Fruit fly (Drosophila melanogaster) whole organism, wandering third instar larva: ENCODE data around the gene RluA-2.
A peak's percentile ranks its signal among the peaks of the same experiment; 100 is the strongest.

Experiments used
- Abd-B ChIP-seq: fragments of >200 bp; optimal IDR thresholded peaks from 2 replicates; lab custom pipeline; 2017; ENCODE audit warnings: missing biosample characterization, missing genetic modification characterization
- CG32264 ChIP-seq: fragments of 200-800 bp; sonication (Bioruptor generic); optimal IDR thresholded peaks from 2 replicates; lab custom pipeline; 2016; ENCODE audit warnings: missing biosample characterization, missing genetic modification characterization
- CG9705 ChIP-seq: fragments of 200-800 bp; sonication (Bioruptor generic); optimal IDR thresholded peaks from 2 replicates; lab custom pipeline; 2018; ENCODE audit warnings: missing biosample characterization, mild to moderate bottlenecking, missing genetic modification characterization
- CrebA ChIP-seq: fragments of 200-800 bp; sonication (Bioruptor generic); optimal IDR thresholded peaks from 2 replicates; lab custom pipeline; 2016; ENCODE audit warnings: missing biosample characterization, mild to moderate bottlenecking, missing genetic modification characterization, borderline replicate concordance
- Dfd ChIP-seq: fragments of >200 bp; optimal IDR thresholded peaks from 2 replicates; lab custom pipeline; 2017; ENCODE audit warnings: missing biosample characterization, missing genetic modification characterization
- GATAd ChIP-seq: sonication (Bioruptor generic); optimal IDR thresholded peaks from 2 replicates; lab custom pipeline; 2016; ENCODE audit warnings: missing biosample characterization, missing genetic modification characterization
- Hr78 ChIP-seq: fragments of >200 bp; optimal IDR thresholded peaks from 2 replicates; lab custom pipeline; 2017; ENCODE audit warnings: missing biosample characterization, missing genetic modification characterization
- Hr83 ChIP-seq: fragments of 200-300 bp; sonication (Bioruptor generic); optimal IDR thresholded peaks from 2 replicates; lab custom pipeline; 2016; ENCODE audit warnings: missing biosample characterization, mild to moderate bottlenecking, missing genetic modification characterization, moderate library complexity; ENCODE audit not compliant: poor library complexity, severe bottlenecking
- Jra ChIP-seq: sonication (Bioruptor generic); optimal IDR thresholded peaks from 2 replicates; lab custom pipeline; 2016; ENCODE audit warnings: missing biosample characterization, missing genetic modification characterization
- N ChIP-seq: fragments of >200 bp; optimal IDR thresholded peaks from 2 replicates; lab custom pipeline; 2018; ENCODE audit warnings: missing biosample characterization, missing external identifiers, missing genetic modification characterization
- Rel ChIP-seq, 2 experiments: fragments of 200-800 bp; sonication (Bioruptor generic) in 1 of 2; optimal IDR thresholded peaks; 2 replicates in 1 of 2; 3 replicates in 1 of 2; lab custom pipeline; 2016 to 2019; ENCODE audit warnings: mild to moderate bottlenecking in 2 of 2, missing biosample characterization in 2 of 2, missing genetic modification characterization in 2 of 2, moderate library complexity in 1 of 2
- Sp1 ChIP-seq: fragments of 200-800 bp; sonication (Bioruptor generic); optimal IDR thresholded peaks from 3 replicates; lab custom pipeline; 2019; ENCODE audit warnings: missing biosample characterization, mild to moderate bottlenecking, missing genetic modification characterization, moderate library complexity
- Vsx2 ChIP-seq: fragments of 200-300, 225-300 bp; sonication (Bioruptor generic); optimal IDR thresholded peaks from 2 replicates; lab custom pipeline; 2018; ENCODE audit warnings: missing biosample characterization, missing genetic modification characterization; ENCODE audit not compliant: partially characterized antibody
- br ChIP-seq: fragments of 200-800 bp; sonication (Bioruptor generic); optimal IDR thresholded peaks from 2 replicates; lab custom pipeline; 2016; ENCODE audit warnings: missing biosample characterization, missing genetic modification characterization
- brk ChIP-seq: fragments of 200-800 bp; sonication (Bioruptor generic); optimal IDR thresholded peaks from 2 replicates; lab custom pipeline; 2016; ENCODE audit warnings: missing biosample characterization, mild to moderate bottlenecking, missing genetic modification characterization
- dl ChIP-seq, 2 experiments: fragments of 175-275, 200-275 bp in 1 of 2; fragments of 200-275 bp in 1 of 2; sonication (Bioruptor generic); optimal IDR thresholded peaks; lab custom pipeline; 2018; ENCODE audit warnings: mild to moderate bottlenecking in 2 of 2, missing biosample characterization in 2 of 2, missing genetic modification characterization in 2 of 2, moderate library complexity in 2 of 2; ENCODE audit not compliant: partially characterized antibody in 2 of 2, insufficient read depth in 1 of 2
- dmrt93B ChIP-seq: fragments of 200-800 bp; sonication (Bioruptor generic); optimal IDR thresholded peaks from 2 replicates; lab custom pipeline; 2018; ENCODE audit warnings: missing biosample characterization, mild to moderate bottlenecking, missing genetic modification characterization
- dsf ChIP-seq: sonication (Bioruptor generic); optimal IDR thresholded peaks from 2 replicates; lab custom pipeline; 2016; ENCODE audit warnings: missing biosample characterization, missing genetic modification characterization, borderline replicate concordance
- foxo ChIP-seq, 2 experiments: fragments of 200-800 bp; sonication (Bioruptor generic); optimal IDR thresholded peaks; 2 replicates in 1 of 2; 3 replicates in 1 of 2; lab custom pipeline; 2016 to 2017; ENCODE audit warnings: missing biosample characterization in 2 of 2, missing genetic modification characterization in 2 of 2
- fru ChIP-seq: fragments of 200-800 bp; sonication (Bioruptor generic); optimal IDR thresholded peaks from 3 replicates; lab custom pipeline; 2016; ENCODE audit warnings: missing biosample characterization, mild to moderate bottlenecking, missing genetic modification characterization
- jim ChIP-seq: fragments of 175-275, 200-325 bp; sonication (Bioruptor generic); optimal IDR thresholded peaks from 2 replicates; lab custom pipeline; 2016; ENCODE audit warnings: missing biosample characterization, mild to moderate bottlenecking, missing genetic modification characterization
- lola ChIP-seq: fragments of >200 bp; optimal IDR thresholded peaks from 2 replicates; lab custom pipeline; 2017; ENCODE audit warnings: missing biosample characterization, missing genetic modification characterization
- pan ChIP-seq: fragments of >200 bp; optimal IDR thresholded peaks from 2 replicates; lab custom pipeline; 2017
- psq ChIP-seq: fragments of 200-800 bp; sonication (Bioruptor generic); optimal IDR thresholded peaks from 3 replicates; lab custom pipeline; 2017; ENCODE audit warnings: missing biosample characterization, mild to moderate bottlenecking, missing genetic modification characterization, moderate library complexity
- rgr ChIP-seq: fragments of 200-800 bp; sonication (Bioruptor generic); optimal IDR thresholded peaks from 3 replicates; lab custom pipeline; 2016; ENCODE audit warnings: missing biosample characterization, mild to moderate bottlenecking, missing genetic modification characterization
- sage ChIP-seq: fragments of 200-800 bp; sonication (Bioruptor generic); optimal IDR thresholded peaks from 2 replicates; lab custom pipeline; 2016; ENCODE audit warnings: missing biosample characterization, mild to moderate bottlenecking, missing genetic modification characterization
- sv ChIP-seq: fragments of 200-800 bp; sonication (Bioruptor generic); optimal IDR thresholded peaks from 3 replicates; lab custom pipeline; 2016; ENCODE audit warnings: missing biosample characterization, missing genetic modification characterization
- tai ChIP-seq: sonication (Bioruptor generic); optimal IDR thresholded peaks from 2 replicates; lab custom pipeline; 2016; ENCODE audit warnings: missing biosample characterization, missing genetic modification characterization
- usp ChIP-seq: fragments of >200 bp; optimal IDR thresholded peaks from 2 replicates; lab custom pipeline; 2017; ENCODE audit warnings: missing biosample characterization, missing genetic modification characterization
- woc ChIP-seq: sonication (Bioruptor generic); optimal IDR thresholded peaks from 2 replicates; lab custom pipeline; 2016; ENCODE audit warnings: missing biosample characterization, mild to moderate bottlenecking, missing genetic modification characterization

Gene RluA-2

DNA sequence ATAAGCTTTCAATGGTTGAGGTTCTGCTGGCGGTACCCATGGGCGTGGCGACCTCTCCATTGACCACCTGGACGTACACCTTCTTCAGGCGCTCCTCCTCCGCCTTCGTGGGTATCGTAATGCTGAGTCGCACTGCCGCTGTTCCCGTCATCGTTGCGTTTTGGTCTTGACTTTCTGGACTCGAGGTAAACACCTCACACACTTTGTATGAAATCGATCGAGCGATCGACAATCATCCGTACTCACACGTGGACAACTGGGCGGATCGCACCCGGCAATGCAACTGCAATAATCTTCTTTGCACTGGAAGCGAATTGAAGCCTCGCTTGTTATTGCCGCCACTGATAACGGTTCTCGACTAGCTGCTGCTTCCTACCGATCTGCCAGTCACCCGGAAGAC lies 33.2 kb downstream of the RluA-2 start, which contains the start of gene CG7384:
Gene CG7384 (minus strand): TSS at position 366 of the 400 bp plus-strand sequence.
- no peak for TF ChIP-seq Abd-B (GFP tag; lab: Kevin White, UChicago)
- no peak for TF ChIP-seq Rel (GFP tag; optimal IDR thresholded peaks at IDR 0.05; lab: Kevin White, UChicago)
- peak; percentile 87 for TF ChIP-seq Rel (tag; optimal IDR thresholded peaks at IDR 0.05; lab: Kevin White, UChicago)

DNA sequence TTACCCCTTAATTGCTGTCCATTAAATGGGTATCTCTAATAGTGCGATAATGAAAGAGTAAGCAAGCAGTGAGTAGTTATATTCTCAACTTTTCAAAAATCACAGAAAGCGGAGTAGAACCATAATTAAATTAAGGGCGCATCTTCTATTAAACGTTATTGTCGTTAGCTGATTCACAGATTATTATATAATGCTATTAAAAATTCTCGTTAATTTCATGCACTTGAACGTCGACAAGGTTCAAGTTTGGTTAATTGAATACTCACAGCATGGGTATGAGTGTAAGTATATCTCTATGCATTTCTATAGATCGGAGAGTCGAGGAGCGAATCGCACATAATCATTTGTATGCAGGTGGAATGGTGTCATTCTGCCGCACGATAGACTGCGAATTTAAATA lies 34.0 kb downstream of the RluA-2 start:
- TF ChIP-seq CG9705 (no peak), Abd-B (GFP tag; lab: Kevin White, UChicago) (no peak), GATAd (GFP tag; lab: Kevin White, UChicago) (no peak), N (GFP tag; lab: Kevin White, UChicago) (no peak), Rel (GFP tag; optimal IDR thresholded peaks at IDR 0.05; lab: Kevin White, UChicago) (no peak), Rel (tag; optimal IDR thresholded peaks at IDR 0.05; lab: Kevin White, UChicago) (no peak), lola (no peak), Dfd (no peak), br (GFP tag; lab: Kevin White, UChicago) (no peak), CrebA (GFP tag; lab: Kevin White, UChicago) (no peak), psq (GFP tag; lab: Kevin White, UChicago) (no peak), rgr (GFP tag; lab: Kevin White, UChicago) (no peak), fru (GFP tag; lab: Kevin White, UChicago) (no peak), Hr78 (GFP tag; lab: Kevin White, UChicago) (no peak), Hr83 (GFP tag; lab: Kevin White, UChicago) (no peak), woc (GFP tag; lab: Kevin White, UChicago) (no peak), sage (GFP tag; lab: Kevin White, UChicago) (no peak), sv (GFP tag; lab: Kevin White, UChicago) (no peak)

DNA sequence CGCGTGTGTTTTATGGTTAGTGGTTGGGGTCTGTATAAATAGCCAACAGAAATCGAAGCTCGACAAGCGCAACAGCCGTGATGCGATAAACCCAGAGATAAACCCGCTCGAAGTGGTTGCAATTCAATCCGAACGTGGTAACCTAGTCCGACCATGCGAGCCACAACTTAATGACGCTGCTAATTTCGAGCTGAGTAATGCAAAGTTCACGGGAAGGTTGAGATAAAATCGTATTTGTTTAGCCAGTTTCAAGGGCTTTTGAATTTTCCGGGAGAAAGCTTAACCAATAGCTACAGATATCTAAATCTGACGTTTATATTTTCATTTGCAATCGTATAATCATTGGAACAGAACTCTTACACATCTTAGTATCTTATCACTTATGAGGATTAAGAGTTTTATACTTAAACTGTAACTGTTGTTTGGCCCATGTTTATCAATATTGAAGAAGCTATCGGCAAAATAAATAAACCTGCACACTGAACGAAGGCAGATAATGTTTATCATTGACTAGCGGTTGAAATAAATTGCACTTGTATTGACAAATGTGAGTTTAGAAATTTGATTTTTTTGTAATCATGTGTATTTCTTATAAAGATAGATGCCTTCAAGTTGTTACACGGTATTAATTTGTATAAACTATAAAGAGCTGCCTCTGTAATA lies 37.1 kb downstream of the RluA-2 start:
- TF ChIP-seq lola (no peak), CrebA (GFP tag; lab: Kevin White, UChicago) (no peak), dl (GFP tag; optimal IDR thresholded peaks at IDR 0.05; lab: Kevin White, UChicago; ENCODE audit: insufficient read depth in 1 of 2, partially characterized antibody in 2 of 2) (no peak), sv (GFP tag; lab: Kevin White, UChicago) (no peak), tai (no peak), sage (GFP tag; lab: Kevin White, UChicago) (no peak), dmrt93B (GFP tag; lab: Kevin White, UChicago) (no peak), usp (GFP tag; lab: Kevin White, UChicago) (no peak), brk (GFP tag; lab: Kevin White, UChicago) (no peak), woc (GFP tag; lab: Kevin White, UChicago) (no peak), Rel (GFP tag; optimal IDR thresholded peaks at IDR 0.05; lab: Kevin White, UChicago) (no peak), Rel (tag; optimal IDR thresholded peaks at IDR 0.05; lab: Kevin White, UChicago) (no peak), psq (GFP tag; lab: Kevin White, UChicago) (no peak), br (GFP tag; lab: Kevin White, UChicago) (no peak), Vsx2 (GFP tag; lab: Kevin White, UChicago) (no peak), Sp1 (GFP tag; lab: Kevin White, UChicago) (no peak), dsf (GFP tag; lab: Kevin White, UChicago) (no peak), jim (GFP tag; lab: Kevin White, UChicago) (no peak), pan (lab: Kevin White, UChicago) (no peak), GATAd (GFP tag; lab: Kevin White, UChicago) (no peak)

DNA sequence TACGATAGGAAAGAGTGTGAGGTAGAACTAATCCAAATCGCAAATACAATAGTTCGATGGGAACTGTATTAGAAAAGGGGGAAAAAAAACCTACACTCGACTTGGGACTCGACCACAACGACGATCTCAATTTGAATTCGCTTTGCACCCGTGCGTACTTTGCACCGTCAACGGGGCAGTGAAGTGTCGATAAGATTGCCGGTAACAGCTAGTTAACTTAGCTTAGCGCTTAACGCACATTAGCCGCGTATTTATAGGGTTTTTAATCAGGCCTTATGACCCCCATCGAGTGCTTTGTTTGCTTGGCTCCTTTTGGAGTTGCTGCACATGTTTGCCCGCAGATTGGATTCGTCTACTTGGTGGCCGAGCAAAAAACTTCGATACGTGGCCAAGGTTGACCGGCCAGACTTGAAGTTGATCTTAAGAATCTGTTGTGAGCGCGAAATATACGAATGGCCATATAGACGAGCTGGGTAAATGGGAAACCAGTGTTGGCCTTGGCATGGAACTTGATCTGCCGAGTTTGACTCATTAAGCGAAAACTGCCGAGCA lies 37.8 kb downstream of the RluA-2 start:
- TF ChIP-seq Sp1 (GFP tag; lab: Kevin White, UChicago): no peak

DNA sequence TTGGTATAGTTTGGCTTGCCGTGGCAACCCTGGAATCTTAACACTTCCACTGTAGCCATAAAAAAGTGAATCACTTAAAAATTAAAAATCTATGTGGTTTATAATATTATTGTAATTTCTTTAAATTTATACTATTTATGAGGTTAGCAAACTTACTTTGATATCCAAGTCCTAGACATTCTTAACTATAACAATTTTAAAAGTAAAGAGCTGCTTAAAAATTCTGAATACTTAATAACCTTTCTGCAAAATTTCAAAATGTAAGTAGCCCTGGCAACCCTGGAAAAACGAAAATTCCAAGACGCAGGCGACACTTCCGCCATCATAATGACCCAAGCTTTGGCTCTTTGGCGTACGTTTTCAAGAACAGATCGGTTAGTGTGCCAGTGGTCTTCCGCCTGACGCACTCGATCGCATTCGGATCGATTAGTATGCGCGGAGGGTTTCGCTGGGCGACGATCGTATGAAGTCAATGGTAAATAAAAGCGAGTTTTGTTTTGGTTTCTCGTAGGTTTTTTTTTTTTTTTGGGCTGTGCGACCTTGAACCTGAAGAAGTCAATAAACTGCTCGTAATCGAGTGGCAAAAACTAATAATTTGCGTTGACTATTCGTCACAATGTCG lies 38.8 kb downstream of the RluA-2 start:
- TF ChIP-seq Rel (GFP tag; optimal IDR thresholded peaks at IDR 0.05; lab: Kevin White, UChicago) (no peak), Rel (tag; optimal IDR thresholded peaks at IDR 0.05; lab: Kevin White, UChicago) (no peak), foxo (GFP tag; optimal IDR thresholded peaks at IDR 0.05; lab: Kevin White, UChicago) (no peak), Hr78 (GFP tag; lab: Kevin White, UChicago) (no peak), CrebA (GFP tag; lab: Kevin White, UChicago) (no peak), Jra (GFP tag; lab: Kevin White, UChicago) (no peak), usp (GFP tag; lab: Kevin White, UChicago) (no peak), psq (GFP tag; lab: Kevin White, UChicago) (no peak), CG32264 (GFP tag; lab: Kevin White, UChicago) (no peak), pan (lab: Kevin White, UChicago) (no peak), fru (GFP tag; lab: Kevin White, UChicago) (no peak), sage (GFP tag; lab: Kevin White, UChicago) (no peak), lola (no peak)
